Worm (Caenorhabditis elegans) whole organism, L1 larva: ENCODE data around the gene scrm-5.
"Not testable (repeated sequence)": the region's sequence is repeated elsewhere in the genome, so short reads cannot be mapped to it uniquely, and the experiment has no call there.

ENCODE experiments used
- fkh-10 ChIP-seq: sonication (generic microtip); optimal IDR thresholded peaks from 2 replicates; lab custom pipeline; 2017; ENCODE audit warnings: missing biosample characterization, missing genetic modification reagents, missing genetic modification characterization
- jun-1 ChIP-seq: fragments of 150-350 bp; optimal IDR thresholded peaks from 2 replicates; lab custom pipeline; 2014; ENCODE audit warnings: missing biosample characterization, missing genetic modification reagents, missing genetic modification characterization
- zag-1 ChIP-seq: fragments of 150-350 bp; optimal IDR thresholded peaks from 2 replicates; lab custom pipeline; 2014; ENCODE audit warnings: missing biosample characterization, missing genetic modification characterization

DNA sequence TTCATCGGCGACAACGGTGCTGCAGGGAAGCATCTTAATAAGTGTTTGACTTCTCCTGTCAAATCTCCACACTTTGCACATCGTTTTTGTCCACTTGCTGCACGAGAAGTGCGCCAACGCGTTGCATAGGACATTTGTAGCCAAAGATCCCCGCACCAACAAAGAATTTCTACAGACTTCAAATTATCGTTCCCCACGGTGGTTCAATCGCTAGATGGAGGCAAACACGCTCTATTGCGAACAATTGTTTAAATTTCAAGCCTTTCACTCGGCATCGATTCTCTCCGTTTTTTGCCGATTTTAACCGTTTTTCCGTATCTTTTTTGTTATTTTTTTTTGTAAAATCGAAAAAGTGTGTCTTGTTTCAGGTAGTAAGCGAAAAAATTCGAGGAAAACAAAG, 17.8 kb downstream of the scrm-5 start:
- TF ChIP-seq zag-1 (tag; lab: Kevin White, UChicago); jun-1 (tag; lab: Kevin White, UChicago); fkh-10 (GFP tag; lab: Kevin White, UChicago): not testable (repeated sequence)
